Worm (Caenorhabditis elegans) whole organism, midembryonic: ENCODE data around the gene jip-1.

Experiments used
- flt-1 ChIP-seq: fragments of 200-800 bp; sonication (Bioruptor generic); IDR thresholded peaks from 2 replicates; pipeline ENCODE4 v1.3.6; 2022; ENCODE audit warnings: missing genetic modification characterization, missing compliant biosample characterization
- klf-2 ChIP-seq: fragments of 200-800 bp; sonication (Bioruptor generic); conservative IDR thresholded peaks from 2 replicates; pipeline ENCODE4 v1.3.6; 2022; ENCODE audit warnings: missing genetic modification reagents, missing genetic modification characterization, missing compliant biosample characterization
- ztf-23 ChIP-seq: fragments of 200-800 bp; sonication (Bioruptor generic); IDR thresholded peaks from 2 replicates; pipeline ENCODE4 v1.3.6; 2022; ENCODE audit warnings: missing genetic modification reagents, missing genetic modification characterization, missing compliant biosample characterization

ce11 chrII:1386478-1386877 lies 59.7 kb downstream of the jip-1 start, which contains the start of gene aat-7:
- TF ChIP-seq flt-1 (GFP tag; lab: Robert Waterston, UW) (no peak), ztf-23 (GFP tag; lab: Robert Waterston, UW) (no peak), klf-2 (no peak)
